Fruit fly (Drosophila melanogaster): Measurements from ENCODE around the gene hdm.

Gene hdm

dm6 chrX:7911983-7912630 is 7.8 kb downstream of the hdm start, which contains the start of gene snz (continued):
- TF ChIP-seq Rx (GFP tag; IDR thresholded peaks at IDR 0.05) (no peak), ken (GFP tag; IDR thresholded peaks at IDR 0.05) (no peak), crol (GFP tag; IDR thresholded peaks at IDR 0.05) (no peak), CG11456 (GFP tag; IDR thresholded peaks at IDR 0.05) (no peak), Sox100B (GFP tag; optimal IDR thresholded peaks at IDR 0.05) (no peak), CG1602 (GFP tag; optimal IDR thresholded peaks at IDR 0.05) (no peak), tio (GFP tag; optimal IDR thresholded peaks at IDR 0.05) (no peak), CG8281 (tag; optimal IDR thresholded peaks at IDR 0.05) (no peak), Oli (tag; optimal IDR thresholded peaks at IDR 0.05) (no peak), tgo (GFP tag; IDR thresholded peaks at IDR 0.05) (no peak), Bteb2 (GFP tag; optimal IDR thresholded peaks at IDR 0.05) (no peak), HmgZ (tag; optimal IDR thresholded peaks at IDR 0.05) (peak; percentile 54), trh (GFP tag; optimal IDR thresholded peaks at IDR 0.05) (no peak), D19B (GFP tag; optimal IDR thresholded peaks at IDR 0.05) (no peak), CG30403 (GFP tag; optimal IDR thresholded peaks at IDR 0.05) (no peak), hth (optimal IDR thresholded peaks at IDR 0.05) (no peak), CG3281 (GFP tag; optimal IDR thresholded peaks at IDR 0.05) (no peak), Sry-β (GFP tag; optimal IDR thresholded peaks at IDR 0.05) (no peak), CG15601 (tag; optimal IDR thresholded peaks at IDR 0.05) (no peak), nau (GFP tag; optimal IDR thresholded peaks at IDR 0.05) (no peak), CG31388 (GFP tag; optimal IDR thresholded peaks at IDR 0.05) (no peak), Sry-δ (GFP tag; optimal IDR thresholded peaks at IDR 0.05) (peak; percentile 74), ATbp (GFP tag; optimal IDR thresholded peaks at IDR 0.05) (no peak), CG10274 (GFP tag; optimal IDR thresholded peaks at IDR 0.05) (no peak), gt (GFP tag; IDR thresholded peaks at IDR 0.05) (no peak), bowl (GFP tag; IDR thresholded peaks at IDR 0.05) (no peak), CG12942 (GFP tag; optimal IDR thresholded peaks at IDR 0.05) (no peak), run (tag; optimal IDR thresholded peaks at IDR 0.05) (no peak), CG17568 (GFP tag; optimal IDR thresholded peaks at IDR 0.05) (no peak), CG15514 (GFP tag; optimal IDR thresholded peaks at IDR 0.05) (peak; percentile 25), CG11504 (tag; optimal IDR thresholded peaks at IDR 0.05) (no peak), bcd (GFP tag; optimal IDR thresholded peaks at IDR 0.05) (no peak), CG8388 (GFP tag; optimal IDR thresholded peaks at IDR 0.05) (no peak)

dm6 chrX:7909482-7909881 is 10.4 kb downstream of the hdm start:
- TF ChIP-seq Meics (GFP tag; optimal IDR thresholded peaks at IDR 0.05) = peak; percentile 42
- peak; percentile 14 for TF ChIP-seq CG3281 (GFP tag; optimal IDR thresholded peaks at IDR 0.05)
- TF ChIP-seq CG30403 (GFP tag; optimal IDR thresholded peaks at IDR 0.05) = peak; percentile 24
- peak; percentile 46 for TF ChIP-seq PHDP (tag; optimal IDR thresholded peaks at IDR 0.05)
- TF ChIP-seq hkb (optimal IDR thresholded peaks at IDR 0.05) = no peak
- 0 out of 2 replicates have a peak, but pooled peaks have one; percentile 36 for TF ChIP-seq hkb (GFP tag; IDR thresholded peaks at IDR 0.05)
- peak; percentile 49 for TF ChIP-seq GATAe (GFP tag; conservative IDR thresholded peaks at IDR 0.05)
- TF ChIP-seq CG7745 (tag; optimal IDR thresholded peaks at IDR 0.05) = no peak
- TF ChIP-seq Myb (GFP tag; optimal IDR thresholded peaks at IDR 0.05) = no peak
- peak; percentile 17 for TF ChIP-seq CG17359 (tag; optimal IDR thresholded peaks at IDR 0.05)
- no peak for TF ChIP-seq Bgb (GFP tag; IDR thresholded peaks at IDR 0.05; ENCODE audit: partially characterized antibody)
- TF ChIP-seq CG17361 (GFP tag; IDR thresholded peaks at IDR 0.05) = no peak
- TF ChIP-seq tap (tag; optimal IDR thresholded peaks at IDR 0.05) = peak; percentile 7
- no peak for TF ChIP-seq fd3F (GFP tag; optimal IDR thresholded peaks at IDR 0.05)
- peak; percentile 18 for TF ChIP-seq zf30C (GFP tag; optimal IDR thresholded peaks at IDR 0.05)
- peak; percentile 79 for TF ChIP-seq Med (GFP tag)
- no peak for TF ChIP-seq CG31365 (tag; optimal IDR thresholded peaks at IDR 0.05)
- TF ChIP-seq ato (GFP tag; IDR thresholded peaks at IDR 0.05; ENCODE audit: partially characterized antibody) = no peak
- no peak for TF ChIP-seq gcm (GFP tag; optimal IDR thresholded peaks at IDR 0.05)
- no peak for TF ChIP-seq slp2 (GFP tag; optimal IDR thresholded peaks at IDR 0.05)
- TF ChIP-seq CG2712 (tag; optimal IDR thresholded peaks at IDR 0.05) = peak; percentile 7
- TF ChIP-seq CG15514 (GFP tag; optimal IDR thresholded peaks at IDR 0.05) = peak; percentile 32
